Fruit fly (Drosophila melanogaster): Measurements from ENCODE around the gene CG43391.
A peak's percentile ranks its signal among the peaks of the same experiment; 100 is the strongest.

CG43391 gene

dm6 chr3L:11591131-11591530 is 10.3 kb upstream of the CG43391 start, which contains the start of gene CG33268:
TSS of gene CG33268 (minus strand) at chr3L:11591231.
- no peak for TF ChIP-seq CG17568 (GFP tag; optimal IDR thresholded peaks at IDR 0.05)
- no peak for TF ChIP-seq Dfd (GFP tag; optimal IDR thresholded peaks at IDR 0.05)
- TF ChIP-seq lmd (GFP tag; IDR thresholded peaks at IDR 0.05): no peak
- TF ChIP-seq Ada2b (GFP tag; IDR thresholded peaks at IDR 0.05): no peak
- no peak for TF ChIP-seq seq (GFP tag; IDR thresholded peaks at IDR 0.05)
- no peak for TF ChIP-seq Bdp1 (GFP tag; optimal IDR thresholded peaks at IDR 0.05)
- no peak for TF ChIP-seq CG8765 (GFP tag; IDR thresholded peaks at IDR 0.05)
- TF ChIP-seq CG7271 (tag; optimal IDR thresholded peaks at IDR 0.05): no peak
- no peak for TF ChIP-seq CG9727 (GFP tag; optimal IDR thresholded peaks at IDR 0.05)

DNA sequence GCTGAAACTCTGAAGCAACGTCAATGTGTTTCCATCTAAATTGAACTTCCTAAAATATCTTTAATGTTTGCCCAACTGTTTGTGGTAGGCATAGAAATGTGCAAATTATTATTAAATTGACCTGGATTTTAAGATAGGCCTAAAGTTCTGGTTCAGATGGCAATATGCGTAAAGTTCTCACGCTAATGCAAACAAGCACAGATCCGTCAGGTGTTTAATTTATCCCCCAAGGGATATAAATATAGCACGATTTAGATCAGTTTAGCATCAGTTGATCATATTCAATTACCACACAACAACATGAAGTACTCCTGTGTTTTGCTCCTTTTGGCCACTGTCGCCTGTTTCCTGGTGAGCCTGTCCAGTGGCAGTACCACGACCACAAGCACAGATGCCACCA is 8.6 kb upstream of the CG43391 start, which contains the start of gene CG7377:
CG7377 (plus strand) TSS at position 301 of the 400 bp plus-strand sequence.
- TF ChIP-seq klu (GFP tag; IDR thresholded peaks at IDR 0.05): 0 out of 2 replicates have a peak, but pooled peaks have one; percentile 9
- peak; percentile 15 for TF ChIP-seq Ets65A (GFP tag)

dm6 chr3L:11588594-11588993 is 7.8 kb upstream of the CG43391 start:
- TF ChIP-seq CG3281 (GFP tag; optimal IDR thresholded peaks at IDR 0.05) (peak; percentile 14), gcm (GFP tag; optimal IDR thresholded peaks at IDR 0.05) (peak; percentile 60), CG4282 (GFP tag; optimal IDR thresholded peaks at IDR 0.05) (no peak), row (GFP tag; IDR thresholded peaks at IDR 0.05) (0 out of 3 replicates have a peak, but pooled peaks have one; percentile 14), CG4707 (GFP tag; optimal IDR thresholded peaks at IDR 0.05) (no peak), Hr3 (GFP tag; optimal IDR thresholded peaks at IDR 0.05) (no peak), Opbp (GFP tag; IDR thresholded peaks at IDR 0.05; ENCODE audit: partially characterized antibody) (no peak), BtbVII (GFP tag; optimal IDR thresholded peaks at IDR 0.05) (no peak), dan (GFP tag; IDR thresholded peaks at IDR 0.05) (no peak), hth (optimal IDR thresholded peaks at IDR 0.05) (no peak), Blimp-1 (GFP tag; optimal IDR thresholded peaks at IDR 0.05) (peak; percentile 3), HLH4C (GFP tag; IDR thresholded peaks at IDR 0.05; ENCODE audit: partially characterized antibody) (no peak), gcm2 (GFP tag; optimal IDR thresholded peaks at IDR 0.05) (no peak), Ets65A (GFP tag) (peak; percentile 60), Med (GFP tag) (peak; percentile 64), PHDP (tag; optimal IDR thresholded peaks at IDR 0.05) (peak; percentile 14), sens (GFP tag) (peak; percentile 80), Dfd (GFP tag; optimal IDR thresholded peaks at IDR 0.05) (no peak), Scr (GFP tag; IDR thresholded peaks at IDR 0.05; ENCODE audit: partially characterized antibody) (no peak), vvl (GFP tag; IDR thresholded peaks at IDR 0.05) (0 out of 2 replicates have a peak, but pooled peaks have one; percentile 10), Camta (GFP tag; optimal IDR thresholded peaks at IDR 0.05) (peak; percentile 15), Lim3 (GFP tag; IDR thresholded peaks at IDR 0.05) (no peak), org-1 (GFP tag; optimal IDR thresholded peaks at IDR 0.05) (no peak), Sry-β (GFP tag; optimal IDR thresholded peaks at IDR 0.05) (peak; percentile 76), ttk (GFP tag; IDR thresholded peaks at IDR 0.05) (no peak), CG15479 (GFP tag; optimal IDR thresholded peaks at IDR 0.05) (no peak), tx (GFP tag; optimal IDR thresholded peaks at IDR 0.05) (no peak), Nf-YA (GFP tag; IDR thresholded peaks at IDR 0.05) (peak; percentile 44; the same call in 1 of the 2 replicates), chinmo (GFP tag; IDR thresholded peaks at IDR 0.05; ENCODE audit: partially characterized antibody) (0 out of 4 replicates have a peak, but pooled peaks have one; percentile 36), CG8281 (tag; optimal IDR thresholded peaks at IDR 0.05) (no peak), lbe (GFP tag; optimal IDR thresholded peaks at IDR 0.05) (no peak), lab (GFP tag; optimal IDR thresholded peaks at IDR 0.05) (peak; percentile 27), HLHmδ (GFP tag; optimal IDR thresholded peaks at IDR 0.05) (peak; percentile 18), lmd (GFP tag; IDR thresholded peaks at IDR 0.05) (no peak), ssp (GFP tag; IDR thresholded peaks at IDR 0.05) (no peak), CG11723 (GFP tag; optimal IDR thresholded peaks at IDR 0.05) (no peak), ATbp (GFP tag; optimal IDR thresholded peaks at IDR 0.05) (peak; percentile 11)
